In genomic region chr3R:14656760-14657604, dm6 we compare ENCODE assay signal across 1 fruit fly cellular context.
A peak's percentile ranks its signal among the peaks of the same experiment; 100 is the strongest.
TF ChIP-seq lines count a peak whose summit lies in the region.

CG3505 (plus strand) TSS chr3R:14657447.

TF ChIP-seq in whole organism, embryonic, 481 proteins besides CTCF, POLR2A, EP300 and RAD21 (continued from another document and continues in another):
- no peak for TF ChIP-seq br (optimal IDR thresholded peaks at IDR 0.05; lab: Kevin White, UChicago)
- no peak for TF ChIP-seq E2f1 (GFP tag; IDR thresholded peaks at IDR 0.05; lab: Robert Waterston, UW)
- TF ChIP-seq CG16863 (GFP tag; optimal IDR thresholded peaks at IDR 0.05; lab: Kevin White, UChicago) = peak; percentile 28
- TF ChIP-seq B-H1 (GFP tag; IDR thresholded peaks at IDR 0.05; lab: Robert Waterston, UW) = no peak; the same call in 2 of the 3 replicates
- TF ChIP-seq Bgb (GFP tag; IDR thresholded peaks at IDR 0.05; lab: Robert Waterston, UW; ENCODE audit: partially characterized antibody) = peak; percentile 38
- no peak for TF ChIP-seq lola (GFP tag; optimal IDR thresholded peaks at IDR 0.05; lab: Kevin White, UChicago)
- peak; percentile 94 for TF ChIP-seq Dref (GFP tag; IDR thresholded peaks at IDR 0.05; lab: Robert Waterston, UW)
- no peak for TF ChIP-seq CG8281 (tag; optimal IDR thresholded peaks at IDR 0.05; lab: Kevin White, UChicago)
- TF ChIP-seq CG8089 (GFP tag; optimal IDR thresholded peaks at IDR 0.05; lab: Kevin White, UChicago) = no peak
- TF ChIP-seq corto (GFP tag; optimal IDR thresholded peaks at IDR 0.05; lab: Kevin White, UChicago) = no peak
- TF ChIP-seq Optix (GFP tag; IDR thresholded peaks at IDR 0.05; lab: Robert Waterston, UW) = no peak
- TF ChIP-seq CG17802 (tag; optimal IDR thresholded peaks at IDR 0.05; lab: Kevin White, UChicago) = no peak
- TF ChIP-seq gt (GFP tag; IDR thresholded peaks at IDR 0.05; lab: Robert Waterston, UW) = no peak
- peak; percentile 33; the same call in 1 of the 2 replicates for TF ChIP-seq NFAT (GFP tag; IDR thresholded peaks at IDR 0.05; lab: Robert Waterston, UW)
- 0 out of 3 replicates have a peak, but pooled peaks have one; percentile 37 for TF ChIP-seq CG7963 (GFP tag; IDR thresholded peaks at IDR 0.05; lab: Robert Waterston, UW; ENCODE audit: partially characterized antibody)
- TF ChIP-seq Sin3A (optimal IDR thresholded peaks at IDR 0.05; lab: Kevin White, UChicago) = peak; percentile 63
- TF ChIP-seq mirr (GFP tag; optimal IDR thresholded peaks at IDR 0.05; lab: Kevin White, UChicago) = no peak
- TF ChIP-seq scrt (GFP tag; optimal IDR thresholded peaks at IDR 0.05; lab: Kevin White, UChicago) = no peak
- no peak for TF ChIP-seq grn (GFP tag; optimal IDR thresholded peaks at IDR 0.05; lab: Kevin White, UChicago)
- TF ChIP-seq crc (GFP tag; optimal IDR thresholded peaks at IDR 0.05; lab: Kevin White, UChicago) = no peak
- no peak for TF ChIP-seq CG11456 (GFP tag; IDR thresholded peaks at IDR 0.05; lab: Robert Waterston, UW)
- TF ChIP-seq D19B (GFP tag; optimal IDR thresholded peaks at IDR 0.05; lab: Kevin White, UChicago) = no peak
- no peak for TF ChIP-seq tll (GFP tag; optimal IDR thresholded peaks at IDR 0.05; lab: Kevin White, UChicago)
- no peak for TF ChIP-seq jing (GFP tag; optimal IDR thresholded peaks at IDR 0.05; lab: Kevin White, UChicago)
- peak; percentile 24 for TF ChIP-seq CG10147 (GFP tag; optimal IDR thresholded peaks at IDR 0.05; lab: Kevin White, UChicago)
- TF ChIP-seq Mrtf (GFP tag; IDR thresholded peaks at IDR 0.05; lab: Robert Waterston, UW) = no peak
- TF ChIP-seq mam (GFP tag; optimal IDR thresholded peaks at IDR 0.05; lab: Kevin White, UChicago) = peak; percentile 41
- TF ChIP-seq Doc2 (GFP tag; IDR thresholded peaks at IDR 0.05; lab: Robert Waterston, UW) = no peak
- no peak for TF ChIP-seq CG9609 (GFP tag; optimal IDR thresholded peaks at IDR 0.05; lab: Kevin White, UChicago)
- TF ChIP-seq CG4328 (GFP tag; optimal IDR thresholded peaks at IDR 0.05; lab: Kevin White, UChicago) = peak; percentile 40
- no peak for TF ChIP-seq Oaz (GFP tag; IDR thresholded peaks at IDR 0.05; lab: Robert Waterston, UW)
- TF ChIP-seq CG4404 (GFP tag; IDR thresholded peaks at IDR 0.05; lab: Robert Waterston, UW) = no peak
- TF ChIP-seq unc-4 (GFP tag; IDR thresholded peaks at IDR 0.05; lab: Robert Waterston, UW; ENCODE audit: partially characterized antibody) = 0 out of 2 replicates have a peak, but pooled peaks have one; percentile 33
- TF ChIP-seq CG18011 (GFP tag; optimal IDR thresholded peaks at IDR 0.05; lab: Kevin White, UChicago) = peak; percentile 6
- peak; percentile 25 for TF ChIP-seq nerfin-1 (tag; optimal IDR thresholded peaks at IDR 0.05; lab: Kevin White, UChicago)
- TF ChIP-seq CG12391 (tag; optimal IDR thresholded peaks at IDR 0.05; lab: Kevin White, UChicago) = peak; percentile 27
- TF ChIP-seq CG2116 (GFP tag; optimal IDR thresholded peaks at IDR 0.05; lab: Kevin White, UChicago) = peak; percentile 100
- TF ChIP-seq CG6683 (GFP tag; optimal IDR thresholded peaks at IDR 0.05; lab: Kevin White, UChicago) = no peak
- peak; percentile 60 for TF ChIP-seq CG14710 (tag; optimal IDR thresholded peaks at IDR 0.05; lab: Kevin White, UChicago)
- TF ChIP-seq esg (GFP tag; conservative IDR thresholded peaks at IDR 0.05; lab: Robert Waterston, UW) = no peak
- TF ChIP-seq kay (GFP tag; optimal IDR thresholded peaks at IDR 0.05; lab: Kevin White, UChicago) = peak; percentile 3
- TF ChIP-seq phol (tag; optimal IDR thresholded peaks at IDR 0.05; lab: Kevin White, UChicago) = peak; percentile 45
- TF ChIP-seq so (GFP tag; IDR thresholded peaks at IDR 0.05; lab: Robert Waterston, UW) = no peak
- no peak for TF ChIP-seq CG9932 (GFP tag; IDR thresholded peaks at IDR 0.05; lab: Robert Waterston, UW)
- TF ChIP-seq CG16813 (GFP tag; IDR thresholded peaks at IDR 0.05; lab: Robert Waterston, UW; ENCODE audit: partially characterized antibody) = peak; percentile 16; the same call in 1 of the 3 replicates
- peak; percentile 18 for TF ChIP-seq nmo (GFP tag; optimal IDR thresholded peaks at IDR 0.05; lab: Kevin White, UChicago)
- no peak for TF ChIP-seq CG11085 (GFP tag; IDR thresholded peaks at IDR 0.05; lab: Robert Waterston, UW)
- TF ChIP-seq oc (tag; optimal IDR thresholded peaks at IDR 0.05; lab: Kevin White, UChicago) = peak; percentile 33
- 0 out of 3 replicates have a peak, but pooled peaks have one; percentile 38 for TF ChIP-seq CG6791 (GFP tag; IDR thresholded peaks at IDR 0.05; lab: Robert Waterston, UW; ENCODE audit: partially characterized antibody)
- peak; percentile 48 for TF ChIP-seq CG17359 (tag; optimal IDR thresholded peaks at IDR 0.05; lab: Kevin White, UChicago)
- TF ChIP-seq CG7271 (tag; optimal IDR thresholded peaks at IDR 0.05; lab: Kevin White, UChicago) = no peak
- TF ChIP-seq CoRest (tag; optimal IDR thresholded peaks at IDR 0.05; lab: Kevin White, UChicago) = peak; percentile 29
- TF ChIP-seq CG10366 (GFP tag; IDR thresholded peaks at IDR 0.05; lab: Robert Waterston, UW) = 0 out of 2 replicates have a peak, but pooled peaks have one; percentile 24
- peak; percentile 24 for TF ChIP-seq ind (GFP tag; optimal IDR thresholded peaks at IDR 0.05; lab: Kevin White, UChicago)
- peak; percentile 26 for TF ChIP-seq wek (GFP tag; optimal IDR thresholded peaks at IDR 0.05; lab: Kevin White, UChicago)
- TF ChIP-seq CG4424 (GFP tag; optimal IDR thresholded peaks at IDR 0.05; lab: Kevin White, UChicago) = no peak
- TF ChIP-seq Asciz (GFP tag; optimal IDR thresholded peaks at IDR 0.05; lab: Kevin White, UChicago) = no peak
- peak; percentile 41 for TF ChIP-seq CG7839 (tag; optimal IDR thresholded peaks at IDR 0.05; lab: Kevin White, UChicago)
- TF ChIP-seq CG10321 (GFP tag; IDR thresholded peaks at IDR 0.05; lab: Robert Waterston, UW) = no peak
- no peak for TF ChIP-seq wor (GFP tag; IDR thresholded peaks at IDR 0.05; lab: Robert Waterston, UW)
- no peak for TF ChIP-seq D (optimal IDR thresholded peaks at IDR 0.05; lab: Kevin White, UChicago)
- TF ChIP-seq D (GFP tag; optimal IDR thresholded peaks at IDR 0.05; lab: Kevin White, UChicago) = no peak
- TF ChIP-seq CG18764 (GFP tag; optimal IDR thresholded peaks at IDR 0.05; lab: Kevin White, UChicago) = no peak
- no peak for TF ChIP-seq Nf-YC (tag; optimal IDR thresholded peaks at IDR 0.05; lab: Kevin White, UChicago)
- TF ChIP-seq CG34376 (GFP tag; optimal IDR thresholded peaks at IDR 0.05; lab: Kevin White, UChicago) = peak; percentile 77
- TF ChIP-seq chif (GFP tag; optimal IDR thresholded peaks at IDR 0.05; lab: Kevin White, UChicago) = no peak
- no peak for TF ChIP-seq Six4 (GFP tag; optimal IDR thresholded peaks at IDR 0.05; lab: Kevin White, UChicago)
- no peak for TF ChIP-seq Gsc (GFP tag; IDR thresholded peaks at IDR 0.05; lab: Robert Waterston, UW)
- peak; percentile 62 for TF ChIP-seq CG3847 (GFP tag; IDR thresholded peaks at IDR 0.05; lab: Robert Waterston, UW)
- peak; percentile 46 for TF ChIP-seq CG2120 (GFP tag; optimal IDR thresholded peaks at IDR 0.05; lab: Kevin White, UChicago)
- TF ChIP-seq CG7556 (GFP tag; optimal IDR thresholded peaks at IDR 0.05; lab: Kevin White, UChicago) = peak; percentile 39
- peak; percentile 96 for TF ChIP-seq CG9797 (GFP tag; optimal IDR thresholded peaks at IDR 0.05; lab: Kevin White, UChicago)
- no peak for TF ChIP-seq CG2199 (GFP tag; IDR thresholded peaks at IDR 0.05; lab: Robert Waterston, UW)
- no peak for TF ChIP-seq Rx (GFP tag; IDR thresholded peaks at IDR 0.05; lab: Robert Waterston, UW)
- no peak for TF ChIP-seq CG9876 (GFP tag; optimal IDR thresholded peaks at IDR 0.05; lab: Kevin White, UChicago)
- TF ChIP-seq Lim3 (GFP tag; IDR thresholded peaks at IDR 0.05; lab: Robert Waterston, UW) = no peak
- TF ChIP-seq CG11398 (GFP tag; optimal IDR thresholded peaks at IDR 0.05; lab: Kevin White, UChicago) = no peak
- no peak for TF ChIP-seq toy (GFP tag; IDR thresholded peaks at IDR 0.05; lab: Robert Waterston, UW)
- TF ChIP-seq Ssrp (tag; optimal IDR thresholded peaks at IDR 0.05; lab: Kevin White, UChicago) = peak; percentile 19
- TF ChIP-seq CG17361 (GFP tag; IDR thresholded peaks at IDR 0.05; lab: Robert Waterston, UW) = peak; percentile 43; the same call in 1 of the 3 replicates
- no peak for TF ChIP-seq CG5953 (GFP tag; IDR thresholded peaks at IDR 0.05; lab: Robert Waterston, UW)
- TF ChIP-seq CG34422 (GFP tag; IDR thresholded peaks at IDR 0.05; lab: Robert Waterston, UW) = no peak
- peak; percentile 44; the same call in 1 of the 2 replicates for TF ChIP-seq H2.0 (GFP tag; IDR thresholded peaks at IDR 0.05; lab: Robert Waterston, UW)
- no peak for TF ChIP-seq dan (GFP tag; IDR thresholded peaks at IDR 0.05; lab: Robert Waterston, UW)
- peak; percentile 42 for TF ChIP-seq CG18599 (GFP tag; optimal IDR thresholded peaks at IDR 0.05; lab: Kevin White, UChicago)
- no peak for TF ChIP-seq CkIIα-i1 (GFP tag; IDR thresholded peaks at IDR 0.05; lab: Robert Waterston, UW)
- TF ChIP-seq pros (GFP tag; optimal IDR thresholded peaks at IDR 0.05; lab: Kevin White, UChicago) = no peak
- no peak for TF ChIP-seq jumu (GFP tag; optimal IDR thresholded peaks at IDR 0.05; lab: Kevin White, UChicago)
- TF ChIP-seq H15 (GFP tag; IDR thresholded peaks at IDR 0.05; lab: Robert Waterston, UW) = no peak
- TF ChIP-seq pan (optimal IDR thresholded peaks at IDR 0.05; lab: Kevin White, UChicago) = no peak
- TF ChIP-seq pan (GFP tag; optimal IDR thresholded peaks at IDR 0.05 in 1 of 2, IDR thresholded peaks at IDR 0.05 in 1 of 2) = peak in 1 of 2 experiments; percentile 59
- no peak for TF ChIP-seq sc (optimal IDR thresholded peaks at IDR 0.05; lab: Kevin White, UChicago)
- TF ChIP-seq sc (GFP tag; optimal IDR thresholded peaks at IDR 0.05; lab: Kevin White, UChicago) = no peak
- peak; percentile 66 for TF ChIP-seq vvl (GFP tag; IDR thresholded peaks at IDR 0.05; lab: Robert Waterston, UW)
- no peak for TF ChIP-seq gsb-n (tag; optimal IDR thresholded peaks at IDR 0.05; lab: Kevin White, UChicago)
- no peak for TF ChIP-seq CG18476 (GFP tag; optimal IDR thresholded peaks at IDR 0.05; lab: Kevin White, UChicago)
- no peak for TF ChIP-seq inv (GFP tag; IDR thresholded peaks at IDR 0.05; lab: Robert Waterston, UW; ENCODE audit: partially characterized antibody)
- TF ChIP-seq CG9215 (GFP tag; IDR thresholded peaks at IDR 0.05; lab: Robert Waterston, UW) = no peak
- TF ChIP-seq CG8944 (GFP tag; optimal IDR thresholded peaks at IDR 0.05; lab: Kevin White, UChicago) = no peak
- no peak for TF ChIP-seq Gug (GFP tag; IDR thresholded peaks at IDR 0.05; lab: Robert Waterston, UW)
- peak; percentile 38 for TF ChIP-seq unpg (GFP tag; optimal IDR thresholded peaks at IDR 0.05; lab: Kevin White, UChicago)
- no peak for TF ChIP-seq CG8478 (optimal IDR thresholded peaks at IDR 0.05; lab: Kevin White, UChicago)
- TF ChIP-seq kah (GFP tag; optimal IDR thresholded peaks at IDR 0.05; lab: Kevin White, UChicago) = no peak
- TF ChIP-seq CG3065 (GFP tag; optimal IDR thresholded peaks at IDR 0.05; lab: Kevin White, UChicago) = no peak
- no peak for TF ChIP-seq CG7745 (tag; optimal IDR thresholded peaks at IDR 0.05; lab: Kevin White, UChicago)
- no peak; the same call in 1 of the 2 replicates for TF ChIP-seq gsb (GFP tag; IDR thresholded peaks at IDR 0.05; lab: Robert Waterston, UW)
- no peak for TF ChIP-seq CG5245 (GFP tag; optimal IDR thresholded peaks at IDR 0.05; lab: Kevin White, UChicago)
- TF ChIP-seq fd102C (GFP tag; optimal IDR thresholded peaks at IDR 0.05; lab: Kevin White, UChicago) = no peak
- TF ChIP-seq hb (GFP tag; IDR thresholded peaks at IDR 0.05; lab: Robert Waterston, UW; ENCODE audit: partially characterized antibody) = no peak
- no peak for TF ChIP-seq CG8359 (GFP tag; optimal IDR thresholded peaks at IDR 0.05; lab: Kevin White, UChicago; ENCODE audit: borderline replicate concordance)
- TF ChIP-seq pum (GFP tag; optimal IDR thresholded peaks at IDR 0.05; lab: Kevin White, UChicago) = peak; percentile 38
- peak; percentile 57 for TF ChIP-seq Myb (GFP tag; optimal IDR thresholded peaks at IDR 0.05; lab: Kevin White, UChicago)
- peak; percentile 67 for TF ChIP-seq Sry-δ (GFP tag; optimal IDR thresholded peaks at IDR 0.05; lab: Kevin White, UChicago)
- TF ChIP-seq ranshi (GFP tag; IDR thresholded peaks at IDR 0.05; lab: Robert Waterston, UW) = 0 out of 2 replicates have a peak, but pooled peaks have one; percentile 10
- no peak for TF ChIP-seq CG7357 (GFP tag; IDR thresholded peaks at IDR 0.05; lab: Robert Waterston, UW)
- no peak for TF ChIP-seq pita (GFP tag; optimal IDR thresholded peaks at IDR 0.05; lab: Kevin White, UChicago)
- no peak for TF ChIP-seq schlank (tag; optimal IDR thresholded peaks at IDR 0.05; lab: Kevin White, UChicago)
- no peak for TF ChIP-seq CG30020 (tag; optimal IDR thresholded peaks at IDR 0.05; lab: Kevin White, UChicago)
- no peak for TF ChIP-seq org-1 (GFP tag; optimal IDR thresholded peaks at IDR 0.05; lab: Kevin White, UChicago)
- TF ChIP-seq CG8924 (tag; optimal IDR thresholded peaks at IDR 0.05; lab: Kevin White, UChicago) = peak; percentile 20
- TF ChIP-seq fd64A (GFP tag; optimal IDR thresholded peaks at IDR 0.05; lab: Kevin White, UChicago) = no peak
- no peak for TF ChIP-seq Hr78 (GFP tag; optimal IDR thresholded peaks at IDR 0.05; lab: Kevin White, UChicago)
- TF ChIP-seq ewg (GFP tag; optimal IDR thresholded peaks at IDR 0.05; lab: Kevin White, UChicago) = no peak
- peak; percentile 30 for TF ChIP-seq ems (GFP tag; optimal IDR thresholded peaks at IDR 0.05; lab: Kevin White, UChicago)
- peak; percentile 20 for TF ChIP-seq Bdp1 (GFP tag; optimal IDR thresholded peaks at IDR 0.05; lab: Kevin White, UChicago)
- TF ChIP-seq CG8388 (GFP tag; optimal IDR thresholded peaks at IDR 0.05; lab: Kevin White, UChicago) = no peak
- TF ChIP-seq CG6765 (GFP tag; optimal IDR thresholded peaks at IDR 0.05; lab: Kevin White, UChicago) = no peak
- peak; percentile 5 for TF ChIP-seq gcm (GFP tag; optimal IDR thresholded peaks at IDR 0.05; lab: Kevin White, UChicago)
- no peak for TF ChIP-seq Usf (GFP tag; optimal IDR thresholded peaks at IDR 0.05; lab: Kevin White, UChicago)
- no peak for TF ChIP-seq CG4617 (GFP tag; optimal IDR thresholded peaks at IDR 0.05; lab: Kevin White, UChicago; ENCODE audit: borderline replicate concordance)
- TF ChIP-seq bigmax (GFP tag; optimal IDR thresholded peaks at IDR 0.05; lab: Kevin White, UChicago) = no peak
- TF ChIP-seq CG14860 (GFP tag; IDR thresholded peaks at IDR 0.05; lab: Robert Waterston, UW; ENCODE audit: partially characterized antibody) = no peak
- TF ChIP-seq CG12299 (tag; optimal IDR thresholded peaks at IDR 0.05; lab: Kevin White, UChicago) = peak; percentile 2
- peak; percentile 58 for TF ChIP-seq BEAF-32 (GFP tag; optimal IDR thresholded peaks at IDR 0.05; lab: Kevin White, UChicago)
